Fruit fly (Drosophila melanogaster): ENCODE results near the gene CG18628.

CG18628 gene

DNA sequence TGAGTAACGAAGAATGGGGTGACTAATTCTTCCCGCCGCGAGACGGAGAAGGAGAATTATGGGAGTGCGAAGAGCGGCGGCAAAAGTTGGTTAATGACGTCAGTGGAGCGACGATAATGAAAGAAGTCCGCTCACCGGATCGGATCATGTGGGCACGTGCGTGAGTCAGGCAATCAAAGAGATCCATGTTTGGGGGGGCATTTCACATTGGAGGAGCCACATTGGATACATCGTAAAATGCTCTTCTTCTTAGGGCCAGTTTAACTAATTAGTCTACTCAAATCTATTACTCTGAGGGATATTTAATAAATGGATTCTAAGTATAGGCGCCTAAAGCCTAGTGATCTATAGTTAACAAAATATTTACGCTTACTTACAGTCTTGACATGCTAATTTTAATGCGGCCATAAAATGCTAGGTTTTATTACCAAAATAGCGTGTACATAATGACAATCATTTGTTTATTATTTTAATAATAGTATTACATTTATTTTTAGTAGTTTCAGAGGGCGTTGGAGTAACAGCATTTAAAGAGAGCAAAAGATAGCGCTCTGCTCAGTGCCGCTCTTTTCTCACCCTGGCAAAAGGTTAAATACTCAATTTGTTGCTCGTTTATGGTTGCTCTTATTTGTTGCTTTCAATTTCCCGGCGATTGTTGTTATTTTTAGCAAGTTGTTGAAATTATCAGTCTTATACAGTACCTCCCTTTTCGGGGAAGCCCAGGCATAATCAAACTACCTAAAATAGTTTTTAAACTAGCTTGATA is 19.0 kb downstream of the CG18628 start:
- TF ChIP-seq cato (GFP tag; optimal IDR thresholded peaks at IDR 0.05; ENCODE audit: borderline replicate concordance) (no peak), Trl (optimal IDR thresholded peaks at IDR 0.05) (peak; percentile 56 to 73), Trl (GFP tag; optimal IDR thresholded peaks at IDR 0.05) (no peak), chinmo (GFP tag; IDR thresholded peaks at IDR 0.05; ENCODE audit: partially characterized antibody) (0 out of 4 replicates have a peak, but pooled peaks have one; percentile 43), sug (tag; optimal IDR thresholded peaks at IDR 0.05) (peak; percentile 21), cwo (GFP tag; optimal IDR thresholded peaks at IDR 0.05) (peak; percentile 68)

DNA sequence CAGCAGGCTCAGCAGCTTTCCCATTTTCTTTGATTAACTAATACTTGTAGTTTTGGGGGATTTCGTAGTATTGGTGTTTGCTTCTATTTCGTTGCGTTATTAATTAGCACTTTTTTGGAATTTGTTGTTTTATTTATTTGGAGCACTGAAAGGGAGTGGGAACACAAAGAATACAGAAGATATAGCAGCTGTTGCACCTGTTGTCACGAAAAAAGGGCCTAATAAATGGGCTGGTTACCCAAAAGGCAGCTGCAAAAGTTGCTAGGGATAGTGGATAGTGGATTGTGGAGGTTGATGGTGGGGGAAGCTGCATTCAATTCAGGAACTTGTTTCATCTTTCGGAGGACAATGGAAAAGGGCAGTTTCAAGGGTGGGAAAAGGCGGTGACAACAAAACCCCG is 20.0 kb downstream of the CG18628 start:
- TF ChIP-seq zfh1 (GFP tag; IDR thresholded peaks at IDR 0.05) (peak; percentile 5; the same call in 1 of the 3 replicates), ac (GFP tag; optimal IDR thresholded peaks at IDR 0.05) (peak; percentile 91), ranshi (GFP tag; IDR thresholded peaks at IDR 0.05) (0 out of 2 replicates have a peak, but pooled peaks have one; percentile 10), da (GFP tag; optimal IDR thresholded peaks at IDR 0.05) (peak; percentile 1), cg (GFP tag; optimal IDR thresholded peaks at IDR 0.05) (peak; percentile 11), wor (GFP tag; IDR thresholded peaks at IDR 0.05) (no peak), Asciz (GFP tag; optimal IDR thresholded peaks at IDR 0.05) (no peak), Nf-YA (GFP tag; IDR thresholded peaks at IDR 0.05) (0 out of 2 replicates have a peak, but pooled peaks have one; percentile 11), Med (GFP tag) (peak; percentile 29), CG11695 (GFP tag; IDR thresholded peaks at IDR 0.05) (no peak), nau (GFP tag; optimal IDR thresholded peaks at IDR 0.05) (peak; percentile 57), sens (GFP tag) (peak; percentile 19), CG17361 (GFP tag; IDR thresholded peaks at IDR 0.05) (0 out of 3 replicates have a peak, but pooled peaks have one; percentile 7)

DNA sequence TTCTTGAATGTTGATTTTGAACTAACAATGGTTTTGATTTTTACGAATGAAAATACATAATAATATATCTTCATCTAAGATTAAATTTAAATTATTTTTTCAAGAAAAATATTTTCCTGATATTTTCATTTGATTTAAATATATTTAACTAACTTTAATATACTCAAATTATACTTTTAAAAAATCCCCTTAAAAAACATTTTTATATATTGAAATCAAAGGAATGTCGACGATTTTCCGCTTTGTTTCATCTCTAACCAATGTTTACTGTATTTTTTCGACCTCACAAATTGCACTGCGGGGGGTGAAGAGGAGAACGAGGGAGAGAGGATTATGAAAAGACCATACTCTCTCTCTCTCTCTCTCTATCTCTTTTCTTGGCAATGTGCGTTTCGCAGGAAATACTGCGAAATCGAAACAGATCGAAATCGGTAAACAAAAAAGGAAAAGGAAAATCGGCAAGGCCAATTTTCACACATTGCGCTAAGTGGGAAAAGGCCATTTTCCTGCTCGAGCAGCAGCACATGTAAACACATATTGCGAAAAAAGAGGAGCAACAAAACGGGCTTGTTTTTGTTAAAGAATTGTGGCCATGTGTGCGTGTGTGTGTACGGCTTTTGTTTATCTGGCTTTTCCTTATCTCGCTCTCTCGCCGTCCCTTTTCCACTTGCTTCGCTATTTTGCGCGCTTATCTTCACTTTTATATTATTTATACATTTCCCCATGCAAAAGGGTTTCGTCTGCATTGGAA is 20.6 kb downstream of the CG18628 start:
- no peak for TF ChIP-seq disco-r (GFP tag; optimal IDR thresholded peaks at IDR 0.05)
- TF ChIP-seq CG10267 (tag; optimal IDR thresholded peaks at IDR 0.05), result peak; percentile 11
- TF ChIP-seq gsb (GFP tag; IDR thresholded peaks at IDR 0.05), result no peak
- TF ChIP-seq Fer3 (tag; optimal IDR thresholded peaks at IDR 0.05), result no peak
- peak; percentile 29 for TF ChIP-seq Blimp-1 (GFP tag; optimal IDR thresholded peaks at IDR 0.05)
- no peak for TF ChIP-seq CG15696 (tag; optimal IDR thresholded peaks at IDR 0.05)
- no peak for TF ChIP-seq Jarid2 (GFP tag; optimal IDR thresholded peaks at IDR 0.05)
- no peak for TF ChIP-seq CG6254 (GFP tag; optimal IDR thresholded peaks at IDR 0.05)
- peak; percentile 18 for TF ChIP-seq dmrt99B (tag; optimal IDR thresholded peaks at IDR 0.05)
- TF ChIP-seq sens (GFP tag), result peak; percentile 31
- TF ChIP-seq CG34224 (GFP tag; IDR thresholded peaks at IDR 0.05; ENCODE audit: partially characterized antibody), result no peak
- TF ChIP-seq gsb-n (tag; optimal IDR thresholded peaks at IDR 0.05), result peak; percentile 37
- no peak for TF ChIP-seq dpn (GFP tag; optimal IDR thresholded peaks at IDR 0.05)
- TF ChIP-seq row (GFP tag; IDR thresholded peaks at IDR 0.05), result peak; percentile 32; the same call in 1 of the 3 replicates
- TF ChIP-seq ci (GFP tag; IDR thresholded peaks at IDR 0.05), result peak; percentile 27; the same call in 1 of the 3 replicates
- no peak for TF ChIP-seq lov (optimal IDR thresholded peaks at IDR 0.05)
- TF ChIP-seq lov (GFP tag; IDR thresholded peaks at IDR 0.05), result 0 out of 3 replicates have a peak, but pooled peaks have one; percentile 13
- peak; percentile 57 for TF ChIP-seq Med (GFP tag)
- no peak for TF ChIP-seq CG8281 (tag; optimal IDR thresholded peaks at IDR 0.05)
- TF ChIP-seq crol (GFP tag; IDR thresholded peaks at IDR 0.05), result peak; percentile 87
- no peak for TF ChIP-seq CG11560 (tag; IDR thresholded peaks at IDR 0.05)
- peak in 1 of 2 experiments; percentile 4 for TF ChIP-seq bsh (GFP tag; optimal IDR thresholded peaks at IDR 0.05)
- 0 out of 2 replicates have a peak, but pooled peaks have one; percentile 22 for TF ChIP-seq CG31441 (GFP tag; IDR thresholded peaks at IDR 0.05)
- no peak for TF ChIP-seq zf30C (GFP tag; optimal IDR thresholded peaks at IDR 0.05)
- peak; percentile 30 for TF ChIP-seq CG2678 (tag; optimal IDR thresholded peaks at IDR 0.05)
- no peak for TF ChIP-seq Adf1 (GFP tag; IDR thresholded peaks at IDR 0.05)
- no peak for TF ChIP-seq CG30020 (tag; optimal IDR thresholded peaks at IDR 0.05)
- peak; percentile 62 for TF ChIP-seq cg (GFP tag; optimal IDR thresholded peaks at IDR 0.05)
- no peak for TF ChIP-seq eve (GFP tag; optimal IDR thresholded peaks at IDR 0.05)
